Fruit fly (Drosophila melanogaster): ENCODE measurements around the gene CG2100.
A peak's percentile ranks its signal among the peaks of the same experiment; 100 is the strongest.

The CG2100 gene

DNA sequence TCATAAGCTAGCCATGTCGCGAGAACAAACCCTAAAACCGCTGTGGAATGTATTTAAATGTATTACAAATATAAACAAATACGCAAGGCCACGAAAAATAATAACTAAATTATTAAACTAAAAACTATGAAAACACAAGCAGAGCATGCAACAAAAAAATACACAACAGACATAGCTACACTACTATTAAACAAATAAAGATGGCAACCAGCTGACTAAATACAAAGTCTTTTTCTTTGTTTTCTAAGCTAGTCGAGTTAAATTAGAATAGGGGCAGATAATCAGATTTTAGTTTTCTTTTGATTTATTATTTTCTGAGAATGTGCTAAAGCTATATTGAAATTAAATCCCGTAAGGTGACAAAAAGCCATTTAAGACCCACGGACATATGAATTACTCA, 10.5 kb upstream of the CG2100 start (continued):
- TF ChIP-seq gro (GFP tag; optimal IDR thresholded peaks at IDR 0.05): no peak
- no peak for TF ChIP-seq CG12219 (GFP tag; optimal IDR thresholded peaks at IDR 0.05)
- no peak for TF ChIP-seq MESR4 (GFP tag; optimal IDR thresholded peaks at IDR 0.05)
- no peak for TF ChIP-seq CG7963 (GFP tag; IDR thresholded peaks at IDR 0.05; ENCODE audit: partially characterized antibody)
- no peak for TF ChIP-seq tgo (GFP tag; IDR thresholded peaks at IDR 0.05)
- TF ChIP-seq ham (GFP tag; IDR thresholded peaks at IDR 0.05): no peak
- no peak for TF ChIP-seq slou (GFP tag; optimal IDR thresholded peaks at IDR 0.05)
- no peak for TF ChIP-seq kni (GFP tag; optimal IDR thresholded peaks at IDR 0.05)
- no peak for TF ChIP-seq jing (GFP tag; optimal IDR thresholded peaks at IDR 0.05)
- TF ChIP-seq HLH4C (GFP tag; IDR thresholded peaks at IDR 0.05; ENCODE audit: partially characterized antibody): no peak
- TF ChIP-seq esg (GFP tag; conservative IDR thresholded peaks at IDR 0.05): no peak
- TF ChIP-seq Blimp-1 (GFP tag; optimal IDR thresholded peaks at IDR 0.05): no peak
- TF ChIP-seq p53 (GFP tag; optimal IDR thresholded peaks at IDR 0.05): no peak
- peak; percentile 10 for TF ChIP-seq CG17385 (GFP tag; optimal IDR thresholded peaks at IDR 0.05)
- no peak for TF ChIP-seq chif (GFP tag; optimal IDR thresholded peaks at IDR 0.05)
- TF ChIP-seq CG9215 (GFP tag; IDR thresholded peaks at IDR 0.05): no peak
- peak; percentile 53 for TF ChIP-seq scrt (GFP tag; optimal IDR thresholded peaks at IDR 0.05)
- no peak for TF ChIP-seq shn (GFP tag; optimal IDR thresholded peaks at IDR 0.05)
- no peak for TF ChIP-seq wdn (GFP tag; IDR thresholded peaks at IDR 0.05)
- TF ChIP-seq croc (GFP tag; conservative IDR thresholded peaks at IDR 0.05): no peak
- peak; percentile 76 for TF ChIP-seq Fer1 (GFP tag; optimal IDR thresholded peaks at IDR 0.05)
- no peak for TF ChIP-seq dimm (GFP tag; IDR thresholded peaks at IDR 0.05)
- TF ChIP-seq CG18764 (GFP tag; optimal IDR thresholded peaks at IDR 0.05): no peak
- no peak for TF ChIP-seq CG9437 (GFP tag; optimal IDR thresholded peaks at IDR 0.05)
- TF ChIP-seq pho (GFP tag; optimal IDR thresholded peaks at IDR 0.05): peak; percentile 12
- no peak for TF ChIP-seq Eip74EF (GFP tag; optimal IDR thresholded peaks at IDR 0.05)
- TF ChIP-seq dmrt99B (tag; optimal IDR thresholded peaks at IDR 0.05): no peak
- no peak for TF ChIP-seq her (GFP tag; optimal IDR thresholded peaks at IDR 0.05)
- TF ChIP-seq BtbVII (GFP tag; optimal IDR thresholded peaks at IDR 0.05): no peak
- no peak for TF ChIP-seq E2f2 (GFP tag; IDR thresholded peaks at IDR 0.05)
- no peak for TF ChIP-seq BEAF-32 (GFP tag; optimal IDR thresholded peaks at IDR 0.05)
- TF ChIP-seq Nf-YC (tag; optimal IDR thresholded peaks at IDR 0.05): no peak
- TF ChIP-seq br (optimal IDR thresholded peaks at IDR 0.05): no peak
- TF ChIP-seq CG8924 (tag; optimal IDR thresholded peaks at IDR 0.05): no peak
- TF ChIP-seq Sry-δ (GFP tag; optimal IDR thresholded peaks at IDR 0.05): no peak
- no peak for TF ChIP-seq CrebB (tag; optimal IDR thresholded peaks at IDR 0.05)
- no peak for TF ChIP-seq CG13287 (GFP tag; IDR thresholded peaks at IDR 0.05; ENCODE audit: partially characterized antibody)
- TF ChIP-seq Spps (tag; optimal IDR thresholded peaks at IDR 0.05): no peak
- no peak for TF ChIP-seq CG13775 (GFP tag; optimal IDR thresholded peaks at IDR 0.05)
- TF ChIP-seq CG16815 (GFP tag; optimal IDR thresholded peaks at IDR 0.05): no peak
- TF ChIP-seq bab2 (GFP tag; optimal IDR thresholded peaks at IDR 0.05): no peak
- TF ChIP-seq insv (GFP tag; optimal IDR thresholded peaks at IDR 0.05): peak in 1 of 2 experiments; percentile 13
- no peak for TF ChIP-seq CG2129 (GFP tag; IDR thresholded peaks at IDR 0.05; ENCODE audit: partially characterized antibody)
- TF ChIP-seq cas (GFP tag; IDR thresholded peaks at IDR 0.05): no peak
- TF ChIP-seq Vsx1 (GFP tag; optimal IDR thresholded peaks at IDR 0.05): no peak
- no peak for TF ChIP-seq inv (GFP tag; IDR thresholded peaks at IDR 0.05; ENCODE audit: partially characterized antibody)
- no peak for TF ChIP-seq yki (optimal IDR thresholded peaks at IDR 0.05)
- TF ChIP-seq CG17328 (GFP tag; IDR thresholded peaks at IDR 0.05): no peak
- no peak for TF ChIP-seq Camta (GFP tag; optimal IDR thresholded peaks at IDR 0.05)
- no peak for TF ChIP-seq pan (optimal IDR thresholded peaks at IDR 0.05)
- no peak for TF ChIP-seq pan (GFP tag; optimal IDR thresholded peaks at IDR 0.05 in 1 of 2, IDR thresholded peaks at IDR 0.05 in 1 of 2)
- no peak for TF ChIP-seq Aef1 (GFP tag; IDR thresholded peaks at IDR 0.05)

All from whole organism, embryonic.